Worm (Caenorhabditis elegans): ENCODE measurements around the gene T19H5.6.

- no peak for TF ChIP-seq him-1 (tag; optimal IDR thresholded peaks at IDR 0.05)
- no peak for TF ChIP-seq W03F9.2 (tag; optimal IDR thresholded peaks at IDR 0.05)
- no peak for TF ChIP-seq dao-5 (tag; optimal IDR thresholded peaks at IDR 0.05)
These were observed 28.6 kb upstream of the T19H5.6 start for ce11 chrII:9498589-9498988.
